Worm (Caenorhabditis elegans): ENCODE data around the gene fip-3.

- TF ChIP-seq hrde-1 (tag; optimal IDR thresholded peaks at IDR 0.05; ENCODE audit: borderline replicate concordance), result no peak
- TF ChIP-seq nfya-2 (GFP tag; IDR thresholded peaks at IDR 0.05), result no peak
- no peak for TF ChIP-seq madf-8 (GFP tag; conservative IDR thresholded peaks at IDR 0.05)
- no peak for TF ChIP-seq madf-6 (GFP tag; IDR thresholded peaks at IDR 0.05)
- TF ChIP-seq nfya-1 (tag; optimal IDR thresholded peaks at IDR 0.05; ENCODE audit: borderline replicate concordance, insufficient read depth), result no peak
- no peak for TF ChIP-seq dox-1 (GFP tag; IDR thresholded peaks at IDR 0.05)
- no peak for TF ChIP-seq lsy-27 (tag; optimal IDR thresholded peaks at IDR 0.05; ENCODE audit: borderline replicate concordance, insufficient read depth)
- no peak for TF ChIP-seq atf-7 (tag; optimal IDR thresholded peaks at IDR 0.05)
- TF ChIP-seq tbx-9 (tag; optimal IDR thresholded peaks at IDR 0.05; ENCODE audit: borderline replicate concordance), result no peak
- no peak for TF ChIP-seq sdz-38 (tag; optimal IDR thresholded peaks at IDR 0.05)
- TF ChIP-seq lin-54 (GFP tag; optimal IDR thresholded peaks at IDR 0.05), result no peak
- no peak for TF ChIP-seq F55B11.4 (tag; optimal IDR thresholded peaks at IDR 0.05; ENCODE audit: borderline replicate concordance, insufficient read depth)
These were observed 24.9 kb downstream of the fip-3 start for ce11 chrIII:8564372-8564771.

All from whole organism, young adult.